Worm (Caenorhabditis elegans) whole organism, L2 larva: ENCODE results near the gene cyb-1.

Experiments
- R02D3.7 ChIP-seq: fragments of 150-350 bp; optimal IDR thresholded peaks from 2 replicates; lab custom pipeline; 2014; ENCODE audit warnings: missing biosample characterization, missing genetic modification characterization
- blmp-1 ChIP-seq: sonication (generic microtip); optimal IDR thresholded peaks from 2 replicates; lab custom pipeline; 2017; ENCODE audit warnings: missing genetic modification characterization, mild to moderate bottlenecking, missing compliant biosample characterization, antibody characterized with exemption, moderate library complexity; ENCODE audit not compliant: insufficient read depth
- nhr-25 ChIP-seq: fragments of 150-350 bp; sonication (generic microtip); optimal IDR thresholded peaks from 3 replicates; lab custom pipeline; 2014; ENCODE audit warnings: missing biosample characterization, missing genetic modification characterization
- nhr-77 ChIP-seq: fragments of 150-350 bp; optimal IDR thresholded peaks from 2 replicates; lab custom pipeline; 2014; ENCODE audit warnings: missing biosample characterization, missing genetic modification characterization
- unc-39 ChIP-seq: fragments of 150-350 bp; optimal IDR thresholded peaks from 2 replicates; lab custom pipeline; 2014; ENCODE audit warnings: missing biosample characterization, missing genetic modification characterization
- unc-62 ChIP-seq: fragments of 150-350 bp; optimal IDR thresholded peaks from 2 replicates; lab custom pipeline; 2014; ENCODE audit warnings: missing biosample characterization, missing genetic modification reagents, missing genetic modification characterization
- zag-1 ChIP-seq: fragments of 150-350 bp; optimal IDR thresholded peaks from 2 replicates; lab custom pipeline; 2014; ENCODE audit warnings: missing biosample characterization, missing genetic modification characterization
- ztf-11 ChIP-seq: sonication (generic microtip); optimal IDR thresholded peaks from 2 replicates; lab custom pipeline; 2017; ENCODE audit warnings: missing biosample characterization, missing genetic modification characterization
- ztf-4 ChIP-seq: fragments of 150-350 bp; optimal IDR thresholded peaks from 2 replicates; lab custom pipeline; 2014; ENCODE audit warnings: missing biosample characterization, missing genetic modification characterization

DNA sequence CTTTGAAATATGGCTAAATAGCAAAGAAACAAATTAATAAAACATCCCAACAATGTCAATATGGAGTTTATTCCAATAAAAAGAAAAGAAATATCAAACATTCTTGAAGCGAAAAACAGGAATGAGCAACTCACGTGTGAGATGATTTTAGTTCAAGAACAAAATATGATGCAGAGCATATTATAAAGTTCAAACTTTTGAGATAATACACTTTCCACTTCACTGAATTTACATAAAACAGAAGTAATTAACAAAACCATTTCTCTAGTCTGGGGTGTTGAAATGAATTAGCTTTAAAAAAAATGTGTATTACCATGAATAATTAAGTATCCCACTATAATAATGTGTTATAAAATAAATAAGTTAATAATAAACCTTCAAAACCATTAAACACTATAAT, 51.7 kb downstream of the cyb-1 start, which contains the start of gene srd-7:
- TF ChIP-seq ztf-11 (tag; lab: Kevin White, UChicago) (no peak), ztf-4 (tag; lab: Kevin White, UChicago) (no peak), zag-1 (tag; lab: Kevin White, UChicago) (no peak), unc-39 (tag; lab: Kevin White, UChicago) (no peak), blmp-1 (tag; lab: Kevin White, UChicago) (no peak), unc-62 (GFP tag; lab: Kevin White, UChicago) (no peak), R02D3.7 (tag; lab: Kevin White, UChicago) (no peak), nhr-77 (tag; lab: Kevin White, UChicago) (no peak), nhr-25 (tag; lab: Kevin White, UChicago) (no peak)
